Fruit fly (Drosophila melanogaster): ENCODE data around the gene Cep135.

The Cep135 gene

DNA sequence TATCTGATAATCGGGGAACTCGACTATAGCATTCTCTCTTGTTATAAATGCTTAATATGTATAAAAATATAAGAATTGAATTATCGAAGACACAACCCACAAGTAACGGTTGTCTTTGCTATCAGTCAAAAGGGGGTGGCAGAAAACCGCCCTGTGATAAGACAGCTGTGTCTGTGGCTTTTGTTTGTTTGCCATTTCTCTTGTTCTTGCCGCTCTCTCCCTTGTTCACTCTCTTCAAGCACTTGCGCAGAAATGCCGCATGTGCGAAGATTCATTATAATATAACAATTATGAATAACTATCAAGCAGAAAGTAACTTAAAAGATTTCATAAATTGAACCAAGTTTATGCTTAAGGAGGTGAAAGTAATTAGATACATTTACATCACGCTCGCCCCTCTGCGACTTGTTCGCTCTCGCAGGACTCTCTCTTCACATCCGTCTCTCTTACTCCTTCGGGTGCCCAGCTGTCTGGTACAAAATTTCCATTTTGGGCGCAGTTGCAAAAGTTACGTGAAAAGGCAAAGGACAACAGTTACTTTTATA lies 30.2 kb downstream of the Cep135 start, which contains the start of gene FucTA:
FucTA (plus strand) TSS at position 495 of the 545 bp plus-strand sequence.
- TF ChIP-seq CG8478 (optimal IDR thresholded peaks at IDR 0.05) (no peak), CTCF (optimal IDR thresholded peaks at IDR 0.05) (no peak)

DNA sequence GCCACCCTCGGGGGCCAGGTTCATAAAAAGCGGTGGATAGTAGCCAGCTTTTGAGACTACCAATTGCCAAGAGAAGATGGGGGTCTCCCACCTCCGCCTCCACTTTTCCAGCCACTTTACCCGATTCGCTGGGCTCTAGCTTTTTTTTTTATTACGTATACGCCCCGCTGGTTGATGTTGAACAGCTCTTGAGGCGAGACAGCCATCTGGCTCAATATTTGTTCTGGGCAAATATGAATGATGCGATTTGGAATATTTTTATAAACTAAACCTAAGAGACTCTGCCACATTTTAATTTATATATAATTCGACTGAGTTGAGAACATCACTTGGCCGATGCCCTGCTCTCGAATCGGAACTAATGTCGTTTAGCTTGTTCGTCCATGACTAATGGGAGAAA lies 33.5 kb downstream of the Cep135 start:
- no peak for TF ChIP-seq CTCF (optimal IDR thresholded peaks at IDR 0.05)
- no peak for TF ChIP-seq CG8478 (optimal IDR thresholded peaks at IDR 0.05)

DNA sequence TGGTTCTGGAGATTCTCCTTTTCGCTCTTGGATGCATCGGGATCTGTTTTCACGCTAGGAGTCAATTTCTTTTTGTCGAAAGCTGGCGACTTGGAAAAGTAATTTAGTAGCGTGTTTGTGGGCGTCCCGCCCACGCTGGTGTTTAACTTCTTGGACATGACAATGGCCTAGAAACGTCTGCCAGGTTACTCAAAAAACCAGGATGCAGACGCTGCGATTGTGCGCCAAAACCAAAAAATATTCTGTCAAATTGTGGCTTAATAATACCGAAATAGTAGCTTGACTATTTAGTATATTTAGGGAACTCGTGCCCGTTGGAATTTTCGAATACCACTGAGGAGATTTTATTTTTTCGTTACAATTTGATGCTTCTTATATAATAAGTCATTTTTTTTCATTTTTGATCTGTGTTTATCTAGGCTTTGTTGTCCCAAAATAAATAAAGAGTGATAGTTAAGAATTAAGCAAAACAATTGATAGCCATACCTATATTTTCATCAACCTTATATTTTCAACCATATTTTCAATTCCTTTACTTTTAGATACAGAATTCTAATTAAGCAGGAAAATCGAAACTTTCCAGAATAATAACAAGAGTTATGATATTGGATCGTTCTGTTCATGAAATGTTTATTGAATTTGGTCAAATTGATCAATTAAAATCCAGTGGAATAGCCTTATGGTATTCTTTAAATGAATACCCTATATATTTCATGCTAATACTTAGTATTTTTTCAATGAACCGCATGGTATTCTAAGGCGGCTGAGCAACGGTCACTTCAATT lies 42.0 kb downstream of the Cep135 start, which contains the start of the genes Msh6 and Prp31:
Msh6 (minus strand) TSS at position 233 of the 785 bp plus-strand sequence.
Prp31 (plus strand) TSS at position 771 of the 785 bp plus-strand sequence.
- TF ChIP-seq CTCF (optimal IDR thresholded peaks at IDR 0.05) = no peak
- TF ChIP-seq CG8478 (optimal IDR thresholded peaks at IDR 0.05) = no peak

DNA sequence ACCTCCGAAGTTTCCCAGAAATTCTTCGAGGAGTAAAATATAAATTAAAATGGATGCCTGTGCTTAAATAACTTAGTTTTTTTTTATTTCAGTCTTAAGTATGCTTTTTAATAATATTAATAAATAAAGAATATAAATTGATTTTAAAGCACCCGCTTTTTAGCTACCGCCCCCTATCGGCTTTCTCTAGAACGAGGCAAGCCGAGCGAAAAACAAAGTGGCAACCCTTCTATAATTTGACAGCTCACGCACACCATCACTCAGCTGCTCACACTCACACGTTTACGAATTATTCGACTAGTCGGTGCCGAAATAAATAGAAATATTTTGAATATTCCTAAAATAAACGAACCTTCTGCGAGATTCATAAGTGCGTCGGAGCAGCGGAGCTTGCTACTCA lies 45.0 kb downstream of the Cep135 start, which contains the start of gene CG6878:
CG6878 (plus strand) TSS at position 269 of the 400 bp plus-strand sequence.
- no peak for TF ChIP-seq CG8478 (optimal IDR thresholded peaks at IDR 0.05)
- TF ChIP-seq CTCF (optimal IDR thresholded peaks at IDR 0.05) = peak; percentile 75 to 91

DNA sequence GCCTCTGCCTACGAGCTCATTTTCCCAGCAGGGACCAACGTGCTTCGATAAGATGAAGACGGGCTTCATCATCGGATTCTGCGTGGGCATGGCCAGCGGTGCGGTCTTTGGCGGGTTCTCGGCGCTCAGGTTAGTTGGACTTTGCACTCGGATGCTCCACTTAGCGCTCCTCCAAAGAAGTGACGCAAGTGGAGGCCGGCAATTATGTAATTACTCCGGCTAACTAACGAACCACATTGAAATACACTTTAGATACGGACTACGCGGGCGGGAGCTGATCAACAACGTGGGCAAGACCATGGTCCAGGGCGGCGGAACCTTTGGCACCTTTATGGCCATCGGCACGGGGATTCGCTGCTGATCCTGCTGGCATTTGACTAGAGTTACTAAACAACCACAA lies 45.5 kb downstream of the Cep135 start:
- TF ChIP-seq CG8478 (optimal IDR thresholded peaks at IDR 0.05) = no peak
- no peak for TF ChIP-seq CTCF (optimal IDR thresholded peaks at IDR 0.05)

DNA sequence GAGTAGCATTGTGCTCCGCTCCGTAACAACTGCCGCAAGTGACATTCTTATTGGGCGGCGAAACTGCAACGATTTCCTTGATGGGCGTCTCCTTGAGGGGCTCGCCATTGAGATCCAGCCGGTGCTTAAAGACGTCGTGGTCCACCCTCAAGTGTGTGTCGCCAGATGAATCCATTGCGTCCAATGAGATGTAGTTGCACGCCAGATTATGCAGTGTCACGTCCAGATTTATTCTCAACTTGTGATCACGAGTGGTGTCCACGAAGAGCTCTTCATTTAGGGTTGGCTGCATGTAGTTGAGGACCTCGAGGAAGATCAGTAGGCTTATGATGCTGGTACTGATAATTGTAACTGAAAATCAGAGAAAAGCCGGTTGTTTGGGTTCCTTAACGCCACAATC lies 46.5 kb downstream of the Cep135 start:
- TF ChIP-seq CTCF (optimal IDR thresholded peaks at IDR 0.05) = no peak
- TF ChIP-seq CG8478 (optimal IDR thresholded peaks at IDR 0.05) = no peak

DNA sequence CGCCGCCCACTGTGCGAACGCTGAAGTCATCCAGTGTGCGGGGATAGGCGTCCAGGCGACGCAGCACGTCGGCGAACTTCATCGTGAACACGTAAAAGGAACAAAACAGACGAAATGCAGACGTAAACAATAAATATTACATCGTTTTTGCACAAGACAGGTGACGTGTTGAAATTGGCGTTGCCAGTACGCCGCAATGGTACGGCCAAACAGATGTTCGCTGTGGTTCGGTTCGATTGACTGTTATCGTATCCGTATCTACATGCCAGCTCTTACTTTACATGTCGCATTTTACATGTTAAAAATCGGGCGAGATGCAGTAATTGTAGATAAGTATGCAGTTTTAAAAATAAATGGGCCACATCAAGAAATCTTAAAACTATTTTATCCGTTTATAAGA lies 46.9 kb downstream of the Cep135 start, which contains the start of gene CG7011:
CG7011 (minus strand) TSS at position 215 of the 400 bp plus-strand sequence.
- no peak for TF ChIP-seq CG8478 (optimal IDR thresholded peaks at IDR 0.05)
- TF ChIP-seq CTCF (optimal IDR thresholded peaks at IDR 0.05) = peak; percentile 67 to 71

DNA sequence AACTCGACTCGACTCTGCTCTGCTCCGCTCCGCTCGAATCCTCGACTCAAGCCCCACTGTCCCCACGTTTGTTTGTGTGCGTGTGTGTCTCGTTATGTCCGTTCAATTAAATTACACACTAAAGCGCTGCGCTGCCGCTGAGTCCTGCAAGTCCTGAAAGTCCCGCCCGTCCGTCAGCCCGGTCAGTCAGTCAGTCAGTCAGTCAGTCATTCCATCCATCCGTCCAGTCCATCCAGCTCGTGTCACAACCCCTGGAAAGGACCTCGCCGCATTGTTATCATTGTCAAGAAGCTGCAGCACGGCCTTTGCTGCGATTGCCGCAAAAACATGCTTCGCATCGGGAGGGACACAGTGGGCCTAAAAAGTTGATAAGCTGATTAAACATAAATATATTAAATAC lies 52.5 kb downstream of the Cep135 start:
- TF ChIP-seq CG8478 (optimal IDR thresholded peaks at IDR 0.05) (no peak), CTCF (optimal IDR thresholded peaks at IDR 0.05) (no peak)

DNA sequence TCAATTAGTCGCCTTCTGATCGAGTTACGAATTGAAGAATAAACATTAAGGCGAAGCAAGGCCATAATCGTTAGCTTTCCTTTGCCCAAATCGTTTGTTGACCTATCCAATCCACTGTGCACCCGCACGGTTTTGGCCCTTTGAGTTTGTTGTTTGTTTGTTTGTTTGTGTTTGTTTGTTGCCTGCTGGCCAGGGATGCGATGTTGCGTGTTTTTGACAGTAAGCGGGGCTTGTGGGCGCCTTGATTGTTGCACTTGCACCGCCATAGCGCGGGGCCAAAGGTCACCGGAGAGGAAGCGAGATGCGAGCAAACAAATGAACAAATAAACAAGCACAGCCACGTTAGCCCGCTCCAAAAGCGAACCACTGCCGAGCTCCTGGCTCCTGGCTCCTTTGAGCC lies 53.3 kb downstream of the Cep135 start:
- TF ChIP-seq CTCF (optimal IDR thresholded peaks at IDR 0.05) = no peak

DNA sequence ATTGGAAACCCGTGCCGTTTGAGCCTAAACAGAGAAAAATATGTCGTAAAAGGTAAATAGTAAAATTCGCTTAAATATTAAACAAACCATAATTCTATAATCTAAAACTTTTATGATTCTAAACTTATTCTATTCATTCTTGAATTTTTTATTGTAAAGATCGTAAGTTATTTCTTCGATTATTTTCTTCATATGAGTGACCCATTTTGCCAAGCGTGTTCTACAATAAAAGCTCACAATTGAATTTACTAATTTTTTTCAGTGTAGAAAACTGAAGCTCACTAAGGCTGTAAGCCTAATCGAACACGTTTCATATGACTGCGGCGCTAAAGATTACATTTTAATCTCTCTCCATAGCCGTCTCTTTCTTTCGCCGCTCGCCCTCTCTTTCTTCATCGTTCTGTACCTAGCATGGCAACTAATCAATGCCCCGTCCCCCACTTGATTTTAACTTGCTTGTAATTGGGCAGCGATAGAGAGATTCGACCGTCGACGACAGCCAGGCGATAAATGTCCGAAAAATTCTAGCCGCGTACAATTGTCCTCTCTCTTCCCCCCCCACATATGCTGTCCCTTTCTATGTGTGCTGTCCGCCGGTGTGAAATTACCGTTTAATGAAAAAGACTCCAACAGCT lies 55.3 kb downstream of the Cep135 start:
- no peak for TF ChIP-seq CG8478 (optimal IDR thresholded peaks at IDR 0.05)
- TF ChIP-seq CTCF (optimal IDR thresholded peaks at IDR 0.05) = no peak

DNA sequence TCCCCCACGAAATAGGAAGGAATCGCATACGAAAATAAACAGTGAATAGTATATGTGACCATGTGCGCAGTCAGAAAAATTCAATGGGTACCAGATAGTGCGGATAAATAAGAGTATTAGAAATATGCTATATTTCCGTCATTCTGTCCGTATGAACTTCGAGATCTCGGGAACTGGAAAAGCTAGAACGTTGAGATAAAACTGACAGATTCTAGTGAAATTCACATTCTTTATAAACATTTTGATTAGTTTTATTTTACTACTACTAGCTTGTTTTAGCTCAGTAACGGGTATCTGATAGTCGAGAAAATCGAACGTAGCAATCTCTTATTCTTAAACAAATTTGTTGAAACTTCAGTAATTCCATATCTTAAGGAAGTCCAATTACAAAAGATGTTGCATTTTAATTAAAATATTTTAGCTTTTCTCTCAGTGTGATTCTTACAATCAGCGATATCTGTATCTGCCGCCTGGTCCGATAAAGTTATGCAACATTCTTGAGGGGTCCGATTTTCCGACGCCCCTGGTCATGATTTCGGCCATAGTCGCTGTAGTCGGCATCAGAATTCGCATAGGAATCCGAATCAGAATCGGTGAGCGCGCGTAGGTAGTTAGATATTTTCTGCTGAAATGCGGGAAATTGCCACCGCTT lies 56.0 kb downstream of the Cep135 start:
- no peak for TF ChIP-seq CTCF (optimal IDR thresholded peaks at IDR 0.05)
- TF ChIP-seq CG8478 (optimal IDR thresholded peaks at IDR 0.05) = no peak

DNA sequence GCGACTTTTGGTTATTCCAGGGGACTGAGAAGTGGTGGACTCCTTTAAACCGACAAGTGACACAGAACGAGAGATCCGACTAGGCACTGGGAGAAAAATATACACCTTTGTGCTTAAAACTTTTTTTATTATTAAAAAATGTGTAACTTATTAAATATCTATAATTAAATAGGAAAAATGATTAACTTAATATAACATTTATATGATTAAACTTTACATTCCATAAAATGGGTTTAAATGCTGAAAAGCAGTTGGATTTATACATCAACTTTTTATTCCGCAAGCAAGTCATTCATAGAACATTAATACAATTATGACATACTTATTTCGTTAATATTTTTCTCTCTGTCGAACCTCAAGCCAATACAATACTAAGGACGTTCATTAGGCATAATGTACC lies 57.5 kb downstream of the Cep135 start:
- TF ChIP-seq CG8478 (optimal IDR thresholded peaks at IDR 0.05) = no peak
- TF ChIP-seq CTCF (optimal IDR thresholded peaks at IDR 0.05) = no peak

DNA sequence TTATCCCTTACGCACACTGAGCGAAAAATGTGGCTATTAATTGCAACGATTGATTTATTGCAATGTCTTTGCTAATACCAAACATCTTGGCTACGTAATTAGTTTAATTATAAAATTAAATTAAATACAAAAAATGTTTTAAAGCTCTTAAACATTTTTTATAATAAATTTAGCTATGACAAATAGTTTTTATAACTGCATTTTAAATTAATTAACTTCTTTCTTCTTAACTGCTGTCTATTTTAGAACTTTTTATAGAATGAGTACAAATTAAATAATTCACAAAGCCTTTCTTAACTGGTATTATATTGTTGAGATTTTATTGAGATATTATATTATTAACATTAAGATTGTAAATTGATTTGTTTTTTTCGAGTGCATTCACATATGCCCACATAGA lies 58.3 kb downstream of the Cep135 start:
- TF ChIP-seq CTCF (optimal IDR thresholded peaks at IDR 0.05) (no peak), CG8478 (optimal IDR thresholded peaks at IDR 0.05) (no peak)

DNA sequence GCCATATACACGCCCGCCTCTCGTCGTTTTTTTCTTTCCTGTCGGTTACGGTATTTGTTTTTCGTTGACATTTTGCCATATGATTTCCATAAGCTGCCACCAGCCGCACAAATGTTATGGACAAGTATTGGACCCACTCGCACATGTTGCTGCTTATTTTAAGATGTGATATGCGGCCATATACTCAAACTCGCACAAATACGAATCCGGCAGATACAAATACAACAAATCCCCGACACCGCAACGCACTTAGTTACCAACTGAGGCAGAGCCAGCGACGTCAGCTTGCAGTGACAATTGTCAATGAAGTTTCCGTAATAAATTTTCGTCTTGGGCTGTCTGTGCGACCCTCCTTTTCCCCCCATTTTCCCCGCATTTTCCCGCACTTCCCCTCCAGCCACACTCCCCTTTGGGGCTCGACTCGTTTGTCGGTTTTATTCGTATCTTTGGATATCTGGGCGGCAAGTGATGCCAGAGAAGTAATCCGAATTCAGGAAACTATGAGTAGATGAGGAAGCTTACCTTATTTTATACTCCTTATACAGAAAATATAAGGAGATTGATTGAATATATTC lies 60.2 kb downstream of the Cep135 start:
- TF ChIP-seq CG8478 (optimal IDR thresholded peaks at IDR 0.05) = no peak
- no peak for TF ChIP-seq CTCF (optimal IDR thresholded peaks at IDR 0.05)

Measured in S2 (cell line).